Fruit fly (Drosophila melanogaster): ENCODE results near the gene CG14195.

The CG14195 gene

DNA sequence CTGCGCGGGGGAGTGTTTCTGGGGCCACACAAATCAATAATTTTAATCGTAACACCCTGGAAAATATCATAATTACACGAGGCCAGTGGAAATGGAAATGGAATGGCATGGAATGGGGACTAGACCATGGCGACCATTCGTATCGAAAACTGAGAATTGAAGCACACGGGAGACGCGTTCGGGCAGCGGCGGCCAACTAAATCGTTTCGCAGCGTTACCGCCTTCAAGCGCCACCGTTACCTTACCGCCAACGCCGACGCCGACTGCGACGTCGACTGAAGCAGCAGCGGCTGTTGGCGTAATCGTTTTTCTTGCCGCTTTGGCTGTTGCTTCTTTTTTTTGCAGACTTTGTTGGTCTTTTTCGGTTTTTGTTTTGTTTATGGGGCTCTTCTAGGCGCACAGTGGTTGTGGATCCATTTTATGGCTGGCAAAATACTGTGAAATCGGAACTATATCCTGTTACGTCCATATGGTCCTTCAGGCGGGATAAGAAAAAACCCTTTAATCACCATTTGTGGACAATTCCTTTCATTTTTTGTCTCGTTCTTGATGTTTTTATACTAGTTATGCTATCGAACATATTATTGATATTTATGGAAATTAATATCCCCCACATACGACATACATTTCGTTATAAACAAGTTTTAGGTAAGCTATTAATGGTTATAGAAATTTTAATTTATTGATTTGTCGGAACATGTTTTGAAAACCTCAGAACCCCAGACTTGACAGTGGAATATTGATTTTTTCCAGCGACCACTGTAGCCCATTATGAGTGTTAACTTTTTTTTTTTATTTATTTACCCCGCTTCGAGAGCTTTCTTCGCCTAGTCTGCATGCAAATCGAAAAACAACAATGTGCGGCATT lies 46.5 kb downstream of the CG14195 start (continued):
- TF ChIP-seq dsx (GFP tag; optimal IDR thresholded peaks at IDR 0.05; ENCODE audit: poor library complexity, severe bottlenecking) (peak; percentile 49), acj6 (GFP tag; optimal IDR thresholded peaks at IDR 0.05) (no peak), CG1621 (tag; optimal IDR thresholded peaks at IDR 0.05) (peak; percentile 59), CG9139 (GFP tag; optimal IDR thresholded peaks at IDR 0.05) (peak; percentile 63), CG6792 (GFP tag; optimal IDR thresholded peaks at IDR 0.05) (no peak), salr (GFP tag; optimal IDR thresholded peaks at IDR 0.05) (peak in 1 of 2 experiments; percentile 18), fd85E (GFP tag; optimal IDR thresholded peaks at IDR 0.05) (no peak), fkh (GFP tag; optimal IDR thresholded peaks at IDR 0.05) (no peak), CG11762 (GFP tag; optimal IDR thresholded peaks at IDR 0.05; ENCODE audit: insufficient read depth) (no peak), CG32006 (GFP tag; optimal IDR thresholded peaks at IDR 0.05) (peak; percentile 54), Eip78C (GFP tag) (peak; percentile 86), CG8119 (GFP tag; IDR thresholded peaks at IDR 0.05) (peak; percentile 35; the same call in 1 of the 3 replicates), CG34406 (GFP tag; optimal IDR thresholded peaks at IDR 0.05) (no peak), Ets96B (tag; optimal IDR thresholded peaks at IDR 0.05) (peak; percentile 23), CG8319 (GFP tag; optimal IDR thresholded peaks at IDR 0.05) (no peak), CG11902 (GFP tag; optimal IDR thresholded peaks at IDR 0.05) (no peak), CG3919 (GFP tag; optimal IDR thresholded peaks at IDR 0.05) (no peak), CG3032 (tag; optimal IDR thresholded peaks at IDR 0.05) (peak; percentile 37), OdsH (GFP tag; optimal IDR thresholded peaks at IDR 0.05) (no peak), Met (GFP tag; optimal IDR thresholded peaks at IDR 0.05) (no peak), Gug (GFP tag; IDR thresholded peaks at IDR 0.05) (no peak), Blimp-1 (GFP tag; optimal IDR thresholded peaks at IDR 0.05) (no peak), Hr39 (GFP tag; optimal IDR thresholded peaks at IDR 0.05) (peak; percentile 7), CG11294 (GFP tag; IDR thresholded peaks at IDR 0.05) (no peak), pdm3 (GFP tag; optimal IDR thresholded peaks at IDR 0.05) (peak; percentile 5), CG4318 (GFP tag; optimal IDR thresholded peaks at IDR 0.05) (peak; percentile 21), esn (GFP tag; optimal IDR thresholded peaks at IDR 0.05) (peak; percentile 16), CG8632 (GFP tag; optimal IDR thresholded peaks at IDR 0.05) (no peak), Lpt (GFP tag; optimal IDR thresholded peaks at IDR 0.05) (no peak)

DNA sequence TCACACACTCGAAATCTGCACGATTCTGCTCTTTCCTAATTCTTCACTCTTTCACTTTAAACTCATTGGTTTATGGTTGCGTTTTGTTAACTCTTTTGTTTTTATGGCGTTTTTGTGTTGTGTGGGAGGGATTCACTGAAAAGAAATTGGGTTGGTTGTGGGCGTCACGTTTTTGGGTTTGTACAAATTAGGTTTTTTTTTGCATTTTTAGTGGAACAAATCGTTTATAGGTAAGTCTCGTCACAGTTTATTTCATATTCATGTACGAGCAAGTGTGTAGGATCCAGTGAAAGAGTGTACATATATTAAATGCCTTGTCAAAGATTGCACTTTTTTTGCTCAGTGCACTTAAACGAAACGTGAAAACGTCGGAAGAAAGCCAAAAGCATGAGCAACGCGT lies 47.2 kb downstream of the CG14195 start:
- peak; percentile 58 for TF ChIP-seq vri (GFP tag; optimal IDR thresholded peaks at IDR 0.05)
- peak; percentile 88 for TF ChIP-seq svp (GFP tag)
- TF ChIP-seq salr (GFP tag; optimal IDR thresholded peaks at IDR 0.05), result no peak
- TF ChIP-seq CG6854 (GFP tag; optimal IDR thresholded peaks at IDR 0.05), result no peak
- no peak for TF ChIP-seq CG11762 (GFP tag; optimal IDR thresholded peaks at IDR 0.05; ENCODE audit: insufficient read depth)
- peak; percentile 46 for TF ChIP-seq CG10631 (GFP tag; optimal IDR thresholded peaks at IDR 0.05)
- TF ChIP-seq CG6276 (GFP tag; optimal IDR thresholded peaks at IDR 0.05), result no peak
- no peak for TF ChIP-seq CG6808 (GFP tag; optimal IDR thresholded peaks at IDR 0.05)
- TF ChIP-seq CG8632 (GFP tag; optimal IDR thresholded peaks at IDR 0.05), result peak; percentile 27
- TF ChIP-seq spab (GFP tag; optimal IDR thresholded peaks at IDR 0.05), result no peak
- TF ChIP-seq fd85E (GFP tag; optimal IDR thresholded peaks at IDR 0.05), result no peak
- no peak for TF ChIP-seq CG9139 (GFP tag; optimal IDR thresholded peaks at IDR 0.05)
- TF ChIP-seq Met (GFP tag; optimal IDR thresholded peaks at IDR 0.05), result peak; percentile 75
- no peak for TF ChIP-seq ss (GFP tag; optimal IDR thresholded peaks at IDR 0.05)
- TF ChIP-seq achi (GFP tag; optimal IDR thresholded peaks at IDR 0.05), result peak; percentile 24
- no peak for TF ChIP-seq Blimp-1 (GFP tag; optimal IDR thresholded peaks at IDR 0.05)
- peak; percentile 55 for TF ChIP-seq CG34406 (GFP tag; optimal IDR thresholded peaks at IDR 0.05)
- TF ChIP-seq acj6 (GFP tag; optimal IDR thresholded peaks at IDR 0.05), result peak; percentile 47
- TF ChIP-seq Eip93F (GFP tag; optimal IDR thresholded peaks at IDR 0.05), result no peak
- TF ChIP-seq topi (GFP tag; optimal IDR thresholded peaks at IDR 0.05), result peak; percentile 62
- TF ChIP-seq CG6792 (GFP tag; optimal IDR thresholded peaks at IDR 0.05), result peak; percentile 53
- peak; percentile 19 for TF ChIP-seq CG4318 (GFP tag; optimal IDR thresholded peaks at IDR 0.05)
- TF ChIP-seq fkh (GFP tag; optimal IDR thresholded peaks at IDR 0.05), result no peak
- peak; percentile 80 for TF ChIP-seq CG31627 (GFP tag; optimal IDR thresholded peaks at IDR 0.05)
- TF ChIP-seq fd59A (GFP tag; optimal IDR thresholded peaks at IDR 0.05), result no peak
- peak; percentile 73 for TF ChIP-seq Hr39 (GFP tag; optimal IDR thresholded peaks at IDR 0.05)
- peak; percentile 18 for TF ChIP-seq CG11902 (GFP tag; optimal IDR thresholded peaks at IDR 0.05)
- no peak for TF ChIP-seq dac (GFP tag; optimal IDR thresholded peaks at IDR 0.05)
- no peak for TF ChIP-seq Gug (GFP tag; IDR thresholded peaks at IDR 0.05)
- TF ChIP-seq Ets96B (tag; optimal IDR thresholded peaks at IDR 0.05), result no peak
- TF ChIP-seq Sox102F (GFP tag; optimal IDR thresholded peaks at IDR 0.05), result peak; percentile 68
- TF ChIP-seq Smox (GFP tag; optimal IDR thresholded peaks at IDR 0.05), result peak; percentile 74
- peak; percentile 40 for TF ChIP-seq Eip75B (GFP tag; optimal IDR thresholded peaks at IDR 0.05)
- peak; percentile 44 for TF ChIP-seq pdm3 (GFP tag; optimal IDR thresholded peaks at IDR 0.05)

Data from whole organism, prepupa.